Fruit fly (Drosophila melanogaster) whole organism, embryonic: ENCODE data around the gene inaF-B.

Source experiments
- CG12744 ChIP-seq: fragments of 200-800 bp; sonication (Bioruptor generic); optimal IDR thresholded peaks from 2 replicates; lab custom pipeline; 2016; ENCODE audit warnings: missing biosample characterization, missing genetic modification characterization
- CG14441 ChIP-seq: fragments of 200-800 bp; sonication (Bioruptor generic); IDR thresholded peaks from 2 replicates; pipeline ENCODE4 v1.3.6; 2022; ENCODE audit warnings: missing biosample characterization, missing genetic modification characterization
- CG15601 ChIP-seq: fragments of 200-800 bp; sonication (Bioruptor generic); optimal IDR thresholded peaks from 3 replicates; lab custom pipeline; 2019; ENCODE audit warnings: missing biosample characterization, mild to moderate bottlenecking, missing genetic modification characterization, moderate library complexity
- CG15696 ChIP-seq: fragments of 200-800 bp; sonication (Bioruptor generic); optimal IDR thresholded peaks from 2 replicates; lab custom pipeline; 2019; ENCODE audit warnings: missing biosample characterization, mild to moderate bottlenecking, missing genetic modification characterization, moderate library complexity
- CG1602 ChIP-seq: fragments of 200-800 bp; sonication (Bioruptor generic); optimal IDR thresholded peaks from 3 replicates; lab custom pipeline; 2016; ENCODE audit warnings: missing biosample characterization, missing genetic modification characterization
- CG17328 ChIP-seq: fragments of 200-800 bp; sonication (Bioruptor generic); IDR thresholded peaks from 2 replicates; pipeline ENCODE4 v1.3.6; 2022; ENCODE audit warnings: missing biosample characterization, missing genetic modification characterization
- CG17385 ChIP-seq: fragments of 200-800 bp; sonication (Bioruptor generic); optimal IDR thresholded peaks from 3 replicates; lab custom pipeline; 2018; ENCODE audit warnings: missing biosample characterization, mild to moderate bottlenecking, missing genetic modification characterization
- CG30403 ChIP-seq: fragments of 200-800 bp; sonication (Bioruptor generic); optimal IDR thresholded peaks from 3 replicates; lab custom pipeline; 2016; ENCODE audit warnings: missing biosample characterization, missing genetic modification characterization
- CG31441 ChIP-seq: fragments of 200-800 bp; sonication (Bioruptor generic); IDR thresholded peaks from 2 replicates; pipeline ENCODE4 v1.3.6; 2022; ENCODE audit warnings: missing biosample characterization, missing genetic modification characterization
- CG32532 ChIP-seq: fragments of 200-800 bp; sonication (Bioruptor generic); IDR thresholded peaks from 2 replicates; pipeline ENCODE4 v1.3.6; 2022; ENCODE audit warnings: missing biosample characterization, missing genetic modification characterization
- CG33213 ChIP-seq: fragments of 200-800 bp; sonication (Bioruptor generic); optimal IDR thresholded peaks from 3 replicates; lab custom pipeline; 2016; ENCODE audit warnings: missing biosample characterization, missing genetic modification characterization
- CG3726 ChIP-seq: fragments of 200-800 bp; sonication (Bioruptor generic); IDR thresholded peaks from 3 replicates; pipeline ENCODE4, ENCODE4 v1.3.6; 2022; ENCODE audit warnings: missing biosample characterization, missing genetic modification characterization
- CG4424 ChIP-seq: fragments of 200-800 bp; sonication (Bioruptor generic); optimal IDR thresholded peaks from 3 replicates; lab custom pipeline; 2016; ENCODE audit warnings: missing biosample characterization, missing genetic modification characterization
- CG7556 ChIP-seq: fragments of 200-800 bp; sonication (Bioruptor generic); optimal IDR thresholded peaks from 2 replicates; lab custom pipeline; 2017; ENCODE audit warnings: missing biosample characterization, mild to moderate bottlenecking, missing genetic modification characterization
- CG8478 ChIP-seq: fragments of >200 bp; optimal IDR thresholded peaks from 2 replicates; lab custom pipeline; 2018
- CG9437 ChIP-seq: fragments of 200-800 bp; sonication (Bioruptor generic); optimal IDR thresholded peaks from 2 replicates; lab custom pipeline; 2018; ENCODE audit warnings: missing biosample characterization, mild to moderate bottlenecking, missing genetic modification characterization
- CG9797 ChIP-seq: fragments of 200-800 bp; sonication (Bioruptor generic); optimal IDR thresholded peaks from 3 replicates; lab custom pipeline; 2018; ENCODE audit warnings: missing biosample characterization, mild to moderate bottlenecking, missing genetic modification characterization
- CTCF ChIP-seq: fragments of 200-800 bp; sonication (Bioruptor generic); optimal IDR thresholded peaks from 2 replicates; lab custom pipeline; 2017; ENCODE audit warnings: missing biosample characterization, mild to moderate bottlenecking, missing genetic modification characterization, moderate library complexity
- CoRest ChIP-seq: fragments of 200-800 bp; sonication (Bioruptor generic); optimal IDR thresholded peaks from 3 replicates; lab custom pipeline; 2018; ENCODE audit warnings: missing biosample characterization, mild to moderate bottlenecking, missing genetic modification characterization, moderate library complexity
- Fer2 ChIP-seq: fragments of 200-800 bp; sonication (Bioruptor generic); optimal IDR thresholded peaks from 2 replicates; lab custom pipeline; 2018; ENCODE audit warnings: missing biosample characterization, mild to moderate bottlenecking, missing genetic modification characterization, moderate library complexity
- Hr3 ChIP-seq: fragments of 200-800 bp; sonication (Bioruptor generic); optimal IDR thresholded peaks from 3 replicates; lab custom pipeline; 2016; ENCODE audit warnings: missing biosample characterization, missing genetic modification characterization
- Hr39 ChIP-seq: fragments of >200 bp; optimal IDR thresholded peaks from 2 replicates; lab custom pipeline; 2017
- Lhr ChIP-seq: fragments of 200-800 bp; sonication (Bioruptor generic); optimal IDR thresholded peaks from 3 replicates; lab custom pipeline; 2017; ENCODE audit warnings: mild to moderate bottlenecking, missing biosample characterization, missing genetic modification reagents, missing genetic modification characterization
- Lim3 ChIP-seq: fragments of 200-800 bp; sonication (Bioruptor generic); IDR thresholded peaks from 2 replicates; pipeline ENCODE4 v1.3.6; 2022; ENCODE audit warnings: missing biosample characterization, missing genetic modification characterization
- MBD-R2 ChIP-seq: fragments of 200-800 bp; sonication (Bioruptor generic); IDR thresholded peaks from 2 replicates; pipeline ENCODE4 v1.3.6; 2022; ENCODE audit warnings: missing biosample characterization, missing genetic modification characterization
- Mrtf ChIP-seq: fragments of 200-800 bp; sonication (Bioruptor generic); IDR thresholded peaks from 3 replicates; pipeline ENCODE4 v1.3.6; 2022; ENCODE audit warnings: missing biosample characterization, missing genetic modification characterization
- Myb ChIP-seq: fragments of 200-800 bp; sonication (Bioruptor generic); optimal IDR thresholded peaks from 2 replicates; lab custom pipeline; 2016; ENCODE audit warnings: missing biosample characterization, missing genetic modification characterization
- NfI ChIP-seq: fragments of 200-800 bp; sonication (Bioruptor generic); optimal IDR thresholded peaks from 3 replicates; lab custom pipeline; 2018; ENCODE audit warnings: missing biosample characterization, mild to moderate bottlenecking, missing genetic modification characterization, moderate library complexity
- Pdp1 ChIP-seq, 2 experiments: fragments of 200-800 bp; sonication (Bioruptor generic); optimal IDR thresholded peaks; 3 replicates each; lab custom pipeline; 2016; ENCODE audit warnings: missing biosample characterization in 2 of 2, missing genetic modification characterization in 2 of 2, mild to moderate bottlenecking in 1 of 2, moderate library complexity in 1 of 2
- Rx ChIP-seq: fragments of 200-800 bp; sonication (Bioruptor generic); IDR thresholded peaks from 2 replicates; pipeline ENCODE4 v1.3.6; 2022; ENCODE audit warnings: missing biosample characterization, missing genetic modification characterization
- Sin3A ChIP-seq: fragments of >200 bp; optimal IDR thresholded peaks from 2 replicates; lab custom pipeline; 2018
- Sox100B ChIP-seq: fragments of 200-800 bp; sonication (Bioruptor generic); optimal IDR thresholded peaks from 3 replicates; lab custom pipeline; 2018; ENCODE audit warnings: missing biosample characterization, mild to moderate bottlenecking, missing genetic modification characterization
- Sry-δ ChIP-seq: fragments of 200-800 bp; sonication (Bioruptor generic); optimal IDR thresholded peaks from 2 replicates; lab custom pipeline; 2016; ENCODE audit warnings: missing biosample characterization, missing genetic modification characterization
- TFAM ChIP-seq: fragments of 200-800 bp; sonication (Bioruptor generic); optimal IDR thresholded peaks from 2 replicates; lab custom pipeline; 2017; ENCODE audit warnings: missing biosample characterization, missing genetic modification characterization, inconsistent platforms
- ac ChIP-seq: fragments of 200-800 bp; sonication (Bioruptor generic); optimal IDR thresholded peaks from 3 replicates; lab custom pipeline; 2017; ENCODE audit warnings: missing biosample characterization, mild to moderate bottlenecking, missing genetic modification characterization
- ara ChIP-seq: fragments of 200-800 bp; sonication (Bioruptor generic); IDR thresholded peaks from 2 replicates; pipeline ENCODE4 v1.3.6; 2022; ENCODE audit warnings: missing biosample characterization, missing genetic modification characterization
- az2 ChIP-seq: fragments of 200-800 bp; sonication (Bioruptor generic); optimal IDR thresholded peaks from 3 replicates; lab custom pipeline; 2016; ENCODE audit warnings: missing biosample characterization, missing genetic modification characterization
- bab2 ChIP-seq: fragments of 200-800 bp; sonication (Bioruptor generic); optimal IDR thresholded peaks from 2 replicates; lab custom pipeline; 2016; ENCODE audit warnings: missing biosample characterization, missing genetic modification characterization
- bigmax ChIP-seq: fragments of 200-800 bp; sonication (Bioruptor generic); optimal IDR thresholded peaks from 2 replicates; lab custom pipeline; 2018; ENCODE audit warnings: missing biosample characterization, mild to moderate bottlenecking, missing genetic modification characterization
- cad ChIP-seq: fragments of >200 bp; optimal IDR thresholded peaks from 2 replicates; lab custom pipeline; 2017; ENCODE audit warnings: missing biosample characterization, missing genetic modification characterization
- eve ChIP-seq, 2 experiments: fragments of >200 bp; optimal IDR thresholded peaks; 2 replicates each; lab custom pipeline; 2017; ENCODE audit warnings: missing biosample characterization in 2 of 2, missing genetic modification characterization in 2 of 2
- grau ChIP-seq: fragments of 200-800 bp; optimal IDR thresholded peaks from 3 replicates; lab custom pipeline; 2019; ENCODE audit warnings: missing biosample characterization, mild to moderate bottlenecking, missing genetic modification characterization, moderate library complexity
- hth ChIP-seq: fragments of >200 bp; optimal IDR thresholded peaks from 2 replicates; lab custom pipeline; 2017; ENCODE audit warnings: inconsistent platforms
- kay ChIP-seq: fragments of 200-800 bp; sonication (Bioruptor generic); optimal IDR thresholded peaks from 2 replicates; lab custom pipeline; 2016; ENCODE audit warnings: missing biosample characterization, missing genetic modification characterization
- otp ChIP-seq: fragments of 200-800 bp; sonication (Bioruptor generic); IDR thresholded peaks from 3 replicates; pipeline ENCODE4, ENCODE4 v1.3.6; 2022; ENCODE audit warnings: missing biosample characterization, missing genetic modification characterization
- pan ChIP-seq, 4 experiments: fragments of >200 bp in 3 of 4; fragments of 200-800 bp in 1 of 4; sonication (Bioruptor generic) in 1 of 4; optimal IDR thresholded peaks in 3 of 4; IDR thresholded peaks in 1 of 4; 2 replicates each; pipeline versions ENCODE4 v1.3.6 to Lab custom; 2017 to 2022; ENCODE audit warnings: missing biosample characterization in 2 of 4, missing genetic modification characterization in 2 of 4, mixed read lengths in 1 of 4
- pita ChIP-seq: fragments of 200-800 bp; sonication (Bioruptor generic); optimal IDR thresholded peaks from 2 replicates; lab custom pipeline; 2017; ENCODE audit warnings: missing biosample characterization, mild to moderate bottlenecking, missing genetic modification characterization
- shn ChIP-seq: fragments of 200-800 bp; sonication (Bioruptor generic); optimal IDR thresholded peaks from 3 replicates; lab custom pipeline; 2016; ENCODE audit warnings: missing biosample characterization, missing genetic modification characterization
- slp2 ChIP-seq: fragments of 200-800 bp; sonication (Bioruptor generic); optimal IDR thresholded peaks from 2 replicates; lab custom pipeline; 2016; ENCODE audit warnings: missing biosample characterization, missing genetic modification characterization
- ttk ChIP-seq: fragments of 200-800 bp; sonication (Bioruptor generic); IDR thresholded peaks from 2 replicates; pipeline ENCODE4 v2.1.2; 2022; ENCODE audit warnings: missing biosample characterization, missing genetic modification characterization
- unpg ChIP-seq: fragments of 200-800 bp; sonication (Bioruptor generic); optimal IDR thresholded peaks from 3 replicates; lab custom pipeline; 2018; ENCODE audit warnings: missing biosample characterization, mild to moderate bottlenecking, missing genetic modification characterization, moderate library complexity
- zen ChIP-seq: fragments of 200-800 bp; sonication (Bioruptor generic); optimal IDR thresholded peaks from 3 replicates; lab custom pipeline; 2018; ENCODE audit warnings: missing biosample characterization, mild to moderate bottlenecking, missing genetic modification characterization, moderate library complexity

The inaF-B gene

dm6 chrX:11714529-11715262 is 17.9 kb downstream of the inaF-B start (continued):
- TF ChIP-seq Lim3 (GFP tag; lab: Robert Waterston, UW) = no peak
- peak; percentile 73 for TF ChIP-seq NfI (GFP tag; lab: Kevin White, UChicago)
- TF ChIP-seq Myb = peak; percentile 64
- TF ChIP-seq slp2 (GFP tag; lab: Kevin White, UChicago) = peak; percentile 64
- no peak for TF ChIP-seq CG17328 (GFP tag; lab: Robert Waterston, UW)
- peak; percentile 65 for TF ChIP-seq CoRest (tag; lab: Kevin White, UChicago)
- TF ChIP-seq ac = no peak
- TF ChIP-seq CG33213 (GFP tag; lab: Kevin White, UChicago) = peak; percentile 11
- TF ChIP-seq CTCF = peak; percentile 84
- TF ChIP-seq pita (GFP tag; lab: Kevin White, UChicago) = no peak
- TF ChIP-seq cad (GFP tag; lab: Kevin White, UChicago) = no peak
- TF ChIP-seq shn (GFP tag; lab: Kevin White, UChicago) = peak; percentile 75
- TF ChIP-seq bab2 (GFP tag; lab: Kevin White, UChicago) = peak; percentile 78
- TF ChIP-seq grau (tag; lab: Kevin White, UChicago) = peak; percentile 73
- no peak for TF ChIP-seq CG12744 (GFP tag; lab: Kevin White, UChicago)
- peak; percentile 40 for TF ChIP-seq Lhr (GFP tag; lab: Kevin White, UChicago)
- peak; percentile 66 for TF ChIP-seq CG7556 (GFP tag; lab: Kevin White, UChicago)
- TF ChIP-seq Pdp1 (GFP tag; optimal IDR thresholded peaks at IDR 0.05; lab: Kevin White, UChicago) = peak in 1 of 2 experiments; percentile 40
- peak; percentile 59; the same call in 1 of the 3 replicates for TF ChIP-seq CG3726 (GFP tag; lab: Robert Waterston, UW)
- peak; percentile 48; the same call in 1 of the 2 replicates for TF ChIP-seq MBD-R2
- no peak for TF ChIP-seq zen (tag; lab: Kevin White, UChicago)
- peak; percentile 43 for TF ChIP-seq Hr3 (GFP tag; lab: Kevin White, UChicago)
- TF ChIP-seq CG15696 (tag; lab: Kevin White, UChicago) = no peak
- TF ChIP-seq CG17385 = peak; percentile 98
- TF ChIP-seq CG14441 (GFP tag; lab: Robert Waterston, UW) = peak; percentile 82
- TF ChIP-seq Fer2 (tag; lab: Kevin White, UChicago) = no peak
- peak; percentile 43 for TF ChIP-seq Sox100B
- no peak for TF ChIP-seq pan (optimal IDR thresholded peaks at IDR 0.05; lab: Kevin White, UChicago)
- peak in 1 of 2 experiments; percentile 57 for TF ChIP-seq pan (GFP tag; optimal IDR thresholded peaks at IDR 0.05 in 1 of 2, IDR thresholded peaks at IDR 0.05 in 1 of 2)
- TF ChIP-seq CG4424 (GFP tag; lab: Kevin White, UChicago) = no peak
- peak; percentile 49; the same call in 1 of the 2 replicates for TF ChIP-seq Rx
- TF ChIP-seq bigmax (GFP tag; lab: Kevin White, UChicago) = no peak
- peak; percentile 63; the same call in 1 of the 2 replicates for TF ChIP-seq CG31441
- no peak for TF ChIP-seq Hr39 (lab: Kevin White, UChicago)
- peak; percentile 18 for TF ChIP-seq az2
- peak; percentile 66 for TF ChIP-seq Mrtf (GFP tag; lab: Robert Waterston, UW)
- TF ChIP-seq kay (GFP tag; lab: Kevin White, UChicago) = no peak
- no peak for TF ChIP-seq CG8478
- peak; percentile 66 for TF ChIP-seq unpg (GFP tag; lab: Kevin White, UChicago)
- peak; percentile 42 for TF ChIP-seq CG9437
- TF ChIP-seq ttk (GFP tag; lab: Robert Waterston, UW) = peak; percentile 47; the same call in 1 of the 2 replicates
- no peak for TF ChIP-seq CG15601 (tag; lab: Kevin White, UChicago)
- TF ChIP-seq Sin3A = no peak
- TF ChIP-seq TFAM (GFP tag; lab: Kevin White, UChicago) = no peak
- TF ChIP-seq CG9797 (GFP tag; lab: Kevin White, UChicago) = peak; percentile 3
- TF ChIP-seq eve (GFP tag; optimal IDR thresholded peaks at IDR 0.05; lab: Kevin White, UChicago) = no peak
- no peak for TF ChIP-seq CG1602
- TF ChIP-seq hth (lab: Kevin White, UChicago) = no peak
- no peak; the same call in 2 of the 3 replicates for TF ChIP-seq otp (GFP tag; lab: Robert Waterston, UW)
- peak; percentile 77 for TF ChIP-seq CG32532 (GFP tag; lab: Robert Waterston, UW)
- TF ChIP-seq Sry-δ = peak; percentile 40
- peak; percentile 46 for TF ChIP-seq CG30403 (GFP tag; lab: Kevin White, UChicago)
- peak; percentile 57 for TF ChIP-seq ara (GFP tag; lab: Robert Waterston, UW)
